Worm (Caenorhabditis elegans) whole organism, late embryonic: ENCODE measurements around the gene fbxb-45.

Experiments
- nhr-11 ChIP-seq: fragments of 150-350 bp; optimal IDR thresholded peaks from 2 replicates; lab custom pipeline; 2014; ENCODE audit warnings: missing biosample characterization, missing genetic modification characterization
- pha-4 ChIP-seq: fragments of 150-350 bp; optimal IDR thresholded peaks from 2 replicates; lab custom pipeline; 2018; ENCODE audit warnings: missing biosample characterization, missing genetic modification reagents, missing genetic modification characterization

- no peak for TF ChIP-seq pha-4
- TF ChIP-seq nhr-11 (tag; lab: Kevin White, UChicago), result no peak
These were observed 20.1 kb upstream of the fbxb-45 start for ce11 chrII:1063926-1064325.
